Worm (Caenorhabditis elegans) whole organism, L1 larva: Measurements from ENCODE around the gene C17B7.3.

Experiments
- C04F5.9 ChIP-seq: sonication (generic microtip); optimal IDR thresholded peaks from 2 replicates; lab custom pipeline; 2016; ENCODE audit warnings: missing genetic modification characterization, missing compliant biosample characterization
- Y116A8C.19 ChIP-seq: sonication (generic microtip); optimal IDR thresholded peaks from 2 replicates; lab custom pipeline; 2016; ENCODE audit warnings: missing compliant biosample characterization, missing genetic modification characterization, borderline replicate concordance
- aha-1 ChIP-seq: fragments of 150-350 bp; optimal IDR thresholded peaks from 2 replicates; lab custom pipeline; 2014; ENCODE audit warnings: missing biosample characterization, missing genetic modification characterization
- alr-1 ChIP-seq: fragments of 200-800 bp; sonication (Bioruptor generic); optimal IDR thresholded peaks from 2 replicates; lab custom pipeline; 2018; ENCODE audit warnings: borderline replicate concordance, mild to moderate bottlenecking, missing genetic modification characterization, missing compliant biosample characterization
- blmp-1 ChIP-seq: fragments of 150-350 bp; optimal IDR thresholded peaks from 2 replicates; lab custom pipeline; 2014; ENCODE audit warnings: missing biosample characterization, missing genetic modification characterization
- ceh-8 ChIP-seq: fragments of 200-800 bp; sonication (Bioruptor generic); optimal IDR thresholded peaks from 2 replicates; lab custom pipeline; 2018; ENCODE audit warnings: mild to moderate bottlenecking, missing genetic modification characterization, moderate library complexity, missing compliant biosample characterization
- ceh-82 ChIP-seq, 3 experiments: fragments of 150-350 bp in 1 of 3; sonication (generic microtip) in 2 of 3; optimal IDR thresholded peaks; 2 replicates each; lab custom pipeline; 2014 to 2017; ENCODE audit warnings: missing biosample characterization in 3 of 3, missing genetic modification characterization in 3 of 3
- ceh-88 ChIP-seq: fragments of 200-800 bp; sonication (Bioruptor generic); IDR thresholded peaks from 2 replicates; pipeline ENCODE4 v1.3.6; 2022; ENCODE audit warnings: missing genetic modification characterization, missing compliant biosample characterization
- dpl-1 ChIP-seq, 3 experiments: fragments of 150-350 bp in 2 of 3; sonication (generic microtip) in 1 of 3; optimal IDR thresholded peaks; 2 replicates each; lab custom pipeline; 2014 to 2017; ENCODE audit warnings: missing biosample characterization in 3 of 3, missing genetic modification characterization in 3 of 3, missing genetic modification reagents in 3 of 3
- dsc-1 ChIP-seq: sonication (generic microtip); optimal IDR thresholded peaks from 2 replicates; lab custom pipeline; 2016; ENCODE audit warnings: mild to moderate bottlenecking, missing genetic modification characterization, missing compliant biosample characterization
- efl-1 ChIP-seq, 4 experiments: fragments of 150-350 bp; optimal IDR thresholded peaks in 3 of 4; peaks in 1 of 4; 1 replicate in 1 of 4; 2 replicates in 3 of 4; lab custom pipeline; 2014; ENCODE audit warnings: missing biosample characterization in 2 of 4, missing genetic modification characterization in 2 of 4, missing genetic modification reagents in 2 of 4
- egl-13 ChIP-seq: sonication (generic microtip); optimal IDR thresholded peaks from 2 replicates; lab custom pipeline; 2016; ENCODE audit warnings: missing genotype, missing genetic modification reagents, missing genetic modification characterization, missing compliant biosample characterization
- fkh-10 ChIP-seq: sonication (generic microtip); optimal IDR thresholded peaks from 2 replicates; lab custom pipeline; 2017; ENCODE audit warnings: missing biosample characterization, missing genetic modification reagents, missing genetic modification characterization
- grh-1 ChIP-seq: fragments of 200-800 bp; sonication (Bioruptor generic); IDR thresholded peaks from 2 replicates; pipeline ENCODE4 v1.3.6; 2022; ENCODE audit warnings: missing genetic modification reagents, missing genetic modification characterization, missing compliant biosample characterization
- hlh-17 ChIP-seq: fragments of 200-800 bp; sonication (Bioruptor generic); optimal IDR thresholded peaks from 2 replicates; lab custom pipeline; 2018; ENCODE audit warnings: missing genetic modification characterization, mild to moderate bottlenecking, missing compliant biosample characterization, moderate library complexity, borderline replicate concordance
- irx-1 ChIP-seq: sonication (generic microtip); optimal IDR thresholded peaks from 2 replicates; lab custom pipeline; 2016; ENCODE audit warnings: missing genetic modification characterization, missing compliant biosample characterization
- isw-1 ChIP-seq: fragments of 200-800 bp; sonication (Bioruptor generic); IDR thresholded peaks from 2 replicates; pipeline ENCODE4 v1.3.6; 2022; ENCODE audit warnings: missing genetic modification characterization, missing compliant biosample characterization
- lin-14 ChIP-seq: fragments of 200-800 bp; sonication (Bioruptor generic); optimal IDR thresholded peaks from 2 replicates; lab custom pipeline; 2018; ENCODE audit warnings: mild to moderate bottlenecking, missing genetic modification characterization, moderate library complexity, missing compliant biosample characterization
- lin-15B ChIP-seq: fragments of 150-350 bp; sonication (generic microtip); optimal IDR thresholded peaks from 3 replicates; lab custom pipeline; 2014; ENCODE audit warnings: missing biosample characterization, missing genetic modification characterization
- lir-3 ChIP-seq: sonication (generic microtip); optimal IDR thresholded peaks from 2 replicates; lab custom pipeline; 2016; ENCODE audit warnings: mild to moderate bottlenecking, missing genetic modification characterization, moderate library complexity, missing compliant biosample characterization; ENCODE audit not compliant: poor library complexity
- lsy-2 ChIP-seq, 2 experiments: fragments of 150-350 bp; optimal IDR thresholded peaks; 2 replicates each; lab custom pipeline; 2014; ENCODE audit warnings: missing biosample characterization in 2 of 2, missing genetic modification characterization in 2 of 2
- mdl-1 ChIP-seq, 2 experiments: fragments of 150-350 bp; optimal IDR thresholded peaks; 2 replicates each; lab custom pipeline; 2014 to 2017; ENCODE audit warnings: missing biosample characterization in 2 of 2, missing genetic modification characterization in 2 of 2, inconsistent platforms in 1 of 2
- nhr-11 ChIP-seq: fragments of 150-350 bp; optimal IDR thresholded peaks from 2 replicates; lab custom pipeline; 2014; ENCODE audit warnings: missing biosample characterization, missing genetic modification characterization
- nhr-12 ChIP-seq: sonication (generic microtip); optimal IDR thresholded peaks from 2 replicates; lab custom pipeline; 2017; ENCODE audit warnings: missing biosample characterization, missing genetic modification characterization
- nhr-20 ChIP-seq: sonication (generic microtip); optimal IDR thresholded peaks from 2 replicates; lab custom pipeline; 2016; ENCODE audit warnings: mild to moderate bottlenecking, missing genetic modification characterization, missing compliant biosample characterization
- nhr-47 ChIP-seq: sonication (generic microtip); optimal IDR thresholded peaks from 2 replicates; lab custom pipeline; 2016; ENCODE audit warnings: mild to moderate bottlenecking, missing genetic modification characterization, moderate library complexity, missing compliant biosample characterization
- nhr-76 ChIP-seq: sonication (generic microtip); optimal IDR thresholded peaks from 2 replicates; lab custom pipeline; 2017; ENCODE audit warnings: missing biosample characterization, missing genetic modification characterization
- nhr-85 ChIP-seq: sonication (generic microtip); peaks from one replicate; lab custom pipeline; 2016; ENCODE audit warnings: missing genetic modification characterization, inconsistent platforms, missing compliant biosample characterization
- nhr-90 ChIP-seq: sonication (generic microtip); optimal IDR thresholded peaks from 2 replicates; lab custom pipeline; 2016; ENCODE audit warnings: mild to moderate bottlenecking, missing genetic modification characterization, missing compliant biosample characterization; ENCODE audit not compliant: poor library complexity
- pax-3 ChIP-seq: fragments of 200-800 bp; sonication (Bioruptor generic); optimal IDR thresholded peaks from 2 replicates; lab custom pipeline; 2018; ENCODE audit warnings: mild to moderate bottlenecking, missing genetic modification characterization, moderate library complexity, missing compliant biosample characterization
- rnt-1 ChIP-seq: sonication (generic microtip); optimal IDR thresholded peaks from 2 replicates; lab custom pipeline; 2016; ENCODE audit warnings: mild to moderate bottlenecking, missing genetic modification characterization, moderate library complexity, missing compliant biosample characterization
- snpc-4 ChIP-seq: fragments of 150-350 bp; optimal IDR thresholded peaks from 2 replicates; lab custom pipeline; 2014; ENCODE audit warnings: missing biosample characterization, missing genetic modification characterization
- snu-23 ChIP-seq: sonication (generic microtip); optimal IDR thresholded peaks from 2 replicates; lab custom pipeline; 2016; ENCODE audit warnings: missing genetic modification characterization, missing compliant biosample characterization
- sptf-1 ChIP-seq: fragments of 150-350 bp; optimal IDR thresholded peaks from 2 replicates; lab custom pipeline; 2014; ENCODE audit warnings: missing biosample characterization, missing genetic modification characterization
- tbx-2 ChIP-seq: sonication (generic microtip); optimal IDR thresholded peaks from 2 replicates; lab custom pipeline; 2016; ENCODE audit warnings: missing genetic modification characterization, missing compliant biosample characterization
- unc-30 ChIP-seq: sonication (generic microtip); optimal IDR thresholded peaks from 2 replicates; lab custom pipeline; 2017; ENCODE audit warnings: missing biosample characterization, missing genetic modification characterization
- unc-62 ChIP-seq: fragments of 150-350 bp; optimal IDR thresholded peaks from 2 replicates; lab custom pipeline; 2014; ENCODE audit warnings: missing biosample characterization, missing genetic modification reagents, missing genetic modification characterization
- vab-15 ChIP-seq: sonication (generic microtip); optimal IDR thresholded peaks from 2 replicates; lab custom pipeline; 2017; ENCODE audit warnings: missing genotype, mild to moderate bottlenecking, missing genetic modification characterization, missing compliant biosample characterization
- ztf-4 ChIP-seq: fragments of 150-350 bp; optimal IDR thresholded peaks from 2 replicates; lab custom pipeline; 2014; ENCODE audit warnings: missing biosample characterization, missing genetic modification characterization

The C17B7.3 gene

DNA sequence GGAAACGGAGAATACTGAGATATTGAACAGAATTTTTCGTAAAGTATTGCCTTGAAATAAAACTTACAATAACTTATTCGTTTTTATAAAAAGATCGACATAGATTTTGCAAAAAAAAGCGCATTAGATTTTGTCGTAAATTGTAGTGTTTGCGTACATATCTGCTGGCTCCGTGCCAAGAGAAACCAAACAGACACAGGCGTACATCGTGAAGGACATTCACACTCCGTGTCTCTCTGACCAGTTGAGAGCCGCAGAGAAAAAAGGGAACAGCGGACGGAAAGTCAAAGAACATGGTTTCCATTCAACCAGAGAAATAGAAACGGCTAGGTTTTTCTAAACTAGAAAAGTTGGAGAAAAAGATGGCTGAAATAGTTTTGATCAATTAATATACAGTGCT lies 27.3 kb upstream of the C17B7.3 start, which contains the start of gene arrd-19 (continued):
- TF ChIP-seq vab-15 (tag; lab: Kevin White, UChicago): no peak
- peak; percentile 74 for TF ChIP-seq blmp-1
- TF ChIP-seq nhr-12 (tag; lab: Kevin White, UChicago): no peak
- peak; percentile 72 for TF ChIP-seq grh-1 (GFP tag; lab: Robert Waterston, UW)
- peak; percentile 82 for TF ChIP-seq snu-23
- TF ChIP-seq Y116A8C.19 (tag; lab: Kevin White, UChicago): no peak
- TF ChIP-seq efl-1 (optimal IDR thresholded peaks at IDR 0.05; lab: Kevin White, UChicago): peak; percentile 74 to 75
- TF ChIP-seq efl-1 (GFP tag; optimal IDR thresholded peaks at IDR 0.05 in 1 of 2; lab: Kevin White, UChicago): peak; percentile 51 to 95
- TF ChIP-seq ceh-88 (GFP tag; lab: Robert Waterston, UW): no peak
- TF ChIP-seq ceh-8 (GFP tag; lab: Kevin White, UChicago): no peak
- TF ChIP-seq pax-3 (tag; lab: Kevin White, UChicago): no peak
- peak; percentile 84 for TF ChIP-seq nhr-20 (tag; lab: Kevin White, UChicago)
- peak; percentile 75 to 81 for TF ChIP-seq lsy-2 (tag; optimal IDR thresholded peaks at IDR 0.05; lab: Kevin White, UChicago)
- TF ChIP-seq dsc-1 (tag; lab: Kevin White, UChicago): peak; percentile 46
- no peak for TF ChIP-seq fkh-10 (GFP tag; lab: Kevin White, UChicago)
- peak; percentile 58 for TF ChIP-seq irx-1
- TF ChIP-seq nhr-76 (tag; lab: Kevin White, UChicago): no peak
- no peak for TF ChIP-seq aha-1
- TF ChIP-seq egl-13: peak; percentile 19
- peak; percentile 73 for TF ChIP-seq tbx-2 (tag; lab: Kevin White, UChicago)
- TF ChIP-seq lin-14: peak; percentile 98
- TF ChIP-seq mdl-1 (tag; optimal IDR thresholded peaks at IDR 0.05; lab: Kevin White, UChicago): peak in 1 of 2 experiments; percentile 71
- no peak for TF ChIP-seq unc-30 (tag; lab: Kevin White, UChicago)
- TF ChIP-seq snpc-4 (tag; lab: Kevin White, UChicago): peak; percentile 54
- TF ChIP-seq dpl-1 (GFP tag; optimal IDR thresholded peaks at IDR 0.05; lab: Kevin White, UChicago): peak; percentile 46 to 76 (median 63)
- TF ChIP-seq unc-62 (GFP tag; lab: Kevin White, UChicago): no peak
- peak; percentile 78 for TF ChIP-seq rnt-1 (tag; lab: Kevin White, UChicago)
- no peak for TF ChIP-seq nhr-11 (tag; lab: Kevin White, UChicago)
- TF ChIP-seq nhr-47 (tag; lab: Kevin White, UChicago): peak; percentile 69
- TF ChIP-seq isw-1 (GFP tag; lab: Robert Waterston, UW): peak; percentile 38; the same call in 1 of the 2 replicates
- TF ChIP-seq nhr-90 (tag; lab: Kevin White, UChicago): peak; percentile 34
- TF ChIP-seq C04F5.9 (tag; lab: Kevin White, UChicago): no peak
- TF ChIP-seq sptf-1 (tag; lab: Kevin White, UChicago): no peak
- TF ChIP-seq hlh-17 (GFP tag; lab: Kevin White, UChicago): no peak
- TF ChIP-seq lin-15B: peak; percentile 21
- TF ChIP-seq lir-3 (tag; lab: Kevin White, UChicago): no peak
- TF ChIP-seq ceh-82 (tag; optimal IDR thresholded peaks at IDR 0.05; lab: Kevin White, UChicago): peak in 2 of 3 experiments; percentile 36 to 76
- TF ChIP-seq alr-1: no peak

- TF ChIP-seq grh-1 (GFP tag; lab: Robert Waterston, UW): peak; percentile 9; the same call in 1 of the 2 replicates
- TF ChIP-seq blmp-1: peak; percentile 37
- TF ChIP-seq ztf-4 (tag; lab: Kevin White, UChicago): no peak
- TF ChIP-seq mdl-1 (tag; optimal IDR thresholded peaks at IDR 0.05; lab: Kevin White, UChicago): no peak
- TF ChIP-seq nhr-85: peak; percentile 69
Observed at ce11 chrV:3316108-3316507, 26.5 kb upstream of the C17B7.3 start, which contains the start of gene F35F10.1. Gene F35F10.1 (plus strand): TSS chrV:3316307.
